Worm (Caenorhabditis elegans) whole organism, young adult: ENCODE results near the gene arl-5.

Experiments used
- B0035.1 ChIP-seq: sonication (generic microtip); optimal IDR thresholded peaks from 2 replicates; lab custom pipeline; 2016; ENCODE audit warnings: missing genetic modification characterization, mild to moderate bottlenecking, missing compliant biosample characterization, missing genotype, missing genetic modification reagents
- B0336.3 ChIP-seq: fragments of 200-800 bp; sonication (Bioruptor generic); IDR thresholded peaks from 2 replicates; pipeline ENCODE4 v1.3.6; 2022; ENCODE audit warnings: missing genetic modification characterization, missing compliant biosample characterization
- D2030.7 ChIP-seq: fragments of 200-800 bp; sonication (Bioruptor generic); IDR thresholded peaks from 2 replicates; pipeline ENCODE4 v1.3.6; 2022; ENCODE audit warnings: missing genetic modification reagents, missing genetic modification characterization, missing compliant biosample characterization
- F10E7.11 ChIP-seq: sonication (generic microtip); optimal IDR thresholded peaks from 2 replicates; lab custom pipeline; 2017; ENCODE audit warnings: mild to moderate bottlenecking, missing genetic modification characterization, moderate library complexity, missing compliant biosample characterization
- F39B2.1 ChIP-seq: fragments of 200-800 bp; sonication (Bioruptor generic); IDR thresholded peaks from 2 replicates; pipeline ENCODE4 v1.3.6; 2022; ENCODE audit warnings: missing genetic modification reagents, missing genetic modification characterization, missing compliant biosample characterization
- F52B5.7 ChIP-seq: sonication (generic microtip); optimal IDR thresholded peaks from 2 replicates; lab custom pipeline; 2016; ENCODE audit warnings: mild to moderate bottlenecking, missing genetic modification characterization, missing compliant biosample characterization
- F55B11.4 ChIP-seq: sonication (generic microtip); optimal IDR thresholded peaks from 2 replicates; lab custom pipeline; 2016; ENCODE audit warnings: missing compliant biosample characterization, missing genetic modification characterization, borderline replicate concordance; ENCODE audit not compliant: insufficient read depth
- F57C9.4 ChIP-seq: sonication (generic microtip); optimal IDR thresholded peaks from 2 replicates; lab custom pipeline; 2017; ENCODE audit warnings: mild to moderate bottlenecking, missing genetic modification characterization, missing compliant biosample characterization
- T07F8.4 ChIP-seq: sonication (generic microtip); optimal IDR thresholded peaks from 2 replicates; lab custom pipeline; 2016; ENCODE audit warnings: mild to moderate bottlenecking, missing genetic modification characterization, moderate library complexity, missing compliant biosample characterization
- T26A5.8 ChIP-seq: sonication (generic microtip); optimal IDR thresholded peaks from 2 replicates; lab custom pipeline; 2016; ENCODE audit warnings: missing genetic modification characterization, missing compliant biosample characterization
- Y53F4B.3 ChIP-seq: fragments of 200-800 bp; sonication (Bioruptor generic); IDR thresholded peaks from 2 replicates; pipeline ENCODE4 v1.3.6; 2022; ENCODE audit warnings: missing genetic modification reagents, missing genetic modification characterization, missing compliant biosample characterization
- ZK185.1 ChIP-seq: sonication (generic microtip); optimal IDR thresholded peaks from 2 replicates; lab custom pipeline; 2016; ENCODE audit warnings: mild to moderate bottlenecking, missing genetic modification characterization, missing compliant biosample characterization; ENCODE audit not compliant: poor library complexity, severe bottlenecking
- akir-1 ChIP-seq: fragments of 200-800 bp; sonication (Bioruptor generic); optimal IDR thresholded peaks from 2 replicates; lab custom pipeline; 2018; ENCODE audit warnings: mild to moderate bottlenecking, missing genetic modification characterization, moderate library complexity, missing compliant biosample characterization
- aptf-2 ChIP-seq: fragments of 200-800 bp; sonication (Bioruptor generic); conservative IDR thresholded peaks from 2 replicates; pipeline ENCODE4 v1.3.6; 2022; ENCODE audit warnings: missing genetic modification reagents, missing genetic modification characterization, missing compliant biosample characterization
- aptf-3 ChIP-seq: fragments of 200-800 bp; sonication (Bioruptor generic); IDR thresholded peaks from 2 replicates; pipeline ENCODE4 v1.3.6; 2022; ENCODE audit warnings: missing genetic modification characterization, missing compliant biosample characterization
- atf-7 ChIP-seq: sonication (generic microtip); optimal IDR thresholded peaks from 2 replicates; lab custom pipeline; 2017; ENCODE audit warnings: mild to moderate bottlenecking, missing genetic modification characterization, missing compliant biosample characterization
- attf-3 ChIP-seq: fragments of 200-800 bp; sonication (Bioruptor generic); conservative IDR thresholded peaks from 2 replicates; pipeline ENCODE4 v1.3.6; 2022; ENCODE audit warnings: missing genetic modification reagents, missing genetic modification characterization, missing compliant biosample characterization
- ceh-79 ChIP-seq: sonication (generic microtip); optimal IDR thresholded peaks from 2 replicates; lab custom pipeline; 2017; ENCODE audit warnings: mild to moderate bottlenecking, missing genetic modification characterization, missing compliant biosample characterization
- dox-1 ChIP-seq: fragments of 200-800 bp; sonication (Bioruptor generic); IDR thresholded peaks from 2 replicates; pipeline ENCODE4 v1.3.6; 2022; ENCODE audit warnings: missing genetic modification reagents, missing genetic modification characterization, missing compliant biosample characterization
- dpl-1 ChIP-seq: fragments of 150-350 bp; optimal IDR thresholded peaks from 2 replicates; lab custom pipeline; 2014; ENCODE audit warnings: missing biosample characterization, missing genetic modification reagents, missing genetic modification characterization
- efl-1 ChIP-seq: fragments of 150-350 bp; optimal IDR thresholded peaks from 2 replicates; lab custom pipeline; 2014; ENCODE audit warnings: missing biosample characterization, missing genetic modification reagents, missing genetic modification characterization
- egl-44 ChIP-seq: fragments of 200-800 bp; sonication (Bioruptor generic); IDR thresholded peaks from 2 replicates; pipeline ENCODE4 v1.3.6; 2022; ENCODE audit warnings: missing genetic modification reagents, missing genetic modification characterization, missing compliant biosample characterization
- ekl-4 ChIP-seq: fragments of 200-800 bp; sonication (Bioruptor generic); IDR thresholded peaks from 2 replicates; pipeline ENCODE4 v1.3.6; 2022; ENCODE audit warnings: missing genetic modification reagents, missing genetic modification characterization, missing compliant biosample characterization
- hlh-12 ChIP-seq: sonication (generic microtip); optimal IDR thresholded peaks from 2 replicates; lab custom pipeline; 2016; ENCODE audit warnings: missing genetic modification characterization, missing compliant biosample characterization
- hmg-20 ChIP-seq: fragments of 200-800 bp; sonication (Bioruptor generic); IDR thresholded peaks from 2 replicates; pipeline ENCODE4 v1.3.6; 2022; ENCODE audit warnings: missing genetic modification reagents, missing genetic modification characterization, missing compliant biosample characterization
- lin-35 ChIP-seq, 3 experiments: fragments of 150-350 bp in 2 of 3; sonication (generic microtip) in 1 of 3; optimal IDR thresholded peaks; 2 replicates each; lab custom pipeline; 2014 to 2018; ENCODE audit warnings: missing biosample characterization in 3 of 3, missing genetic modification characterization in 3 of 3, missing genetic modification reagents in 3 of 3
- madf-10 ChIP-seq: sonication (generic microtip); optimal IDR thresholded peaks from 2 replicates; lab custom pipeline; 2016; ENCODE audit warnings: mild to moderate bottlenecking, missing genetic modification characterization, missing compliant biosample characterization
- madf-3 ChIP-seq: fragments of 200-800 bp; sonication (Bioruptor generic); IDR thresholded peaks from 2 replicates; pipeline ENCODE4 v1.3.6; 2022; ENCODE audit warnings: missing genetic modification reagents, missing genetic modification characterization, missing compliant biosample characterization
- madf-8 ChIP-seq: fragments of 200-800 bp; sonication (Bioruptor generic); conservative IDR thresholded peaks from 2 replicates; pipeline ENCODE4 v1.3.6; 2022; ENCODE audit warnings: missing genetic modification reagents, missing genetic modification characterization, missing compliant biosample characterization
- mcd-1 ChIP-seq: fragments of 200-800 bp; sonication (Bioruptor generic); IDR thresholded peaks from 2 replicates; pipeline ENCODE4 v1.3.6; 2022; ENCODE audit warnings: missing genetic modification reagents, missing genetic modification characterization, missing compliant biosample characterization
- mes-4 ChIP-seq: sonication (generic microtip); optimal IDR thresholded peaks from 2 replicates; lab custom pipeline; 2016; ENCODE audit warnings: missing genotype, missing genetic modification characterization, missing compliant biosample characterization
- nfyb-1 ChIP-seq: fragments of 200-800 bp; sonication (Bioruptor generic); IDR thresholded peaks from 2 replicates; pipeline ENCODE4 v1.3.6; 2022; ENCODE audit warnings: missing genetic modification reagents, missing genetic modification characterization, missing compliant biosample characterization
- nhr-179 ChIP-seq: sonication (generic microtip); optimal IDR thresholded peaks from 2 replicates; lab custom pipeline; 2016; ENCODE audit warnings: mild to moderate bottlenecking, missing genetic modification characterization, missing compliant biosample characterization
- repo-1 ChIP-seq: sonication (generic microtip); optimal IDR thresholded peaks from 2 replicates; lab custom pipeline; 2017; ENCODE audit warnings: mild to moderate bottlenecking, missing genetic modification characterization, missing compliant biosample characterization
- sea-2 ChIP-seq: fragments of 200-800 bp; sonication (Bioruptor generic); IDR thresholded peaks from 2 replicates; pipeline ENCODE4 v1.3.6; 2022; ENCODE audit warnings: missing genetic modification characterization, missing compliant biosample characterization
- snpc-1.1 ChIP-seq: sonication (generic microtip); optimal IDR thresholded peaks from 2 replicates; lab custom pipeline; 2017; ENCODE audit warnings: missing genetic modification characterization, mild to moderate bottlenecking, missing compliant biosample characterization, antibody characterized with exemption, moderate library complexity, missing genotype, missing genetic modification reagents; ENCODE audit not compliant: insufficient read depth
- snpc-1.3 ChIP-seq: sonication (generic microtip); optimal IDR thresholded peaks from 2 replicates; lab custom pipeline; 2017; ENCODE audit warnings: missing genetic modification characterization, mild to moderate bottlenecking, missing compliant biosample characterization, antibody characterized with exemption, moderate library complexity, missing genotype, missing genetic modification reagents; ENCODE audit not compliant: insufficient read depth
- snpc-3.4 ChIP-seq: sonication (generic microtip); optimal IDR thresholded peaks from 2 replicates; lab custom pipeline; 2017; ENCODE audit warnings: missing genetic modification characterization, mild to moderate bottlenecking, missing compliant biosample characterization, antibody characterized with exemption, moderate library complexity, missing genotype, missing genetic modification reagents
- tbp1 ChIP-seq: fragments of 200-800 bp; sonication (Bioruptor generic); optimal IDR thresholded peaks from 2 replicates; lab custom pipeline; 2018; ENCODE audit warnings: mild to moderate bottlenecking, missing genetic modification characterization, missing compliant biosample characterization
- tbx-9 ChIP-seq: sonication (generic microtip); optimal IDR thresholded peaks from 2 replicates; lab custom pipeline; 2016; ENCODE audit warnings: borderline replicate concordance, missing genetic modification characterization, inconsistent platforms, missing compliant biosample characterization
- unc-130 ChIP-seq: sonication (generic microtip); optimal IDR thresholded peaks from 2 replicates; lab custom pipeline; 2016; ENCODE audit warnings: missing genetic modification reagents, missing genetic modification characterization, missing compliant biosample characterization
- xnd-1 ChIP-seq: sonication (generic microtip); optimal IDR thresholded peaks from 2 replicates; lab custom pipeline; 2016; ENCODE audit warnings: missing genotype, missing genetic modification reagents, missing genetic modification characterization, missing compliant biosample characterization
- zfh-2 ChIP-seq: fragments of 200-800 bp; sonication (Bioruptor generic); conservative IDR thresholded peaks from 2 replicates; pipeline ENCODE4 v1.3.6; 2022; ENCODE audit warnings: missing genetic modification reagents, missing genetic modification characterization, missing compliant biosample characterization
- zim-3 ChIP-seq: sonication (generic microtip); optimal IDR thresholded peaks from 2 replicates; lab custom pipeline; 2017; ENCODE audit warnings: mild to moderate bottlenecking, missing genetic modification characterization, moderate library complexity, missing compliant biosample characterization
- ztf-22 ChIP-seq: fragments of 200-800 bp; sonication (Bioruptor generic); optimal IDR thresholded peaks from 2 replicates; lab custom pipeline; 2018; ENCODE audit warnings: mild to moderate bottlenecking, missing genetic modification characterization, moderate library complexity, missing compliant biosample characterization
- ztf-25 ChIP-seq: fragments of 200-800 bp; sonication (Bioruptor generic); IDR thresholded peaks from 2 replicates; pipeline ENCODE4 v1.3.6; 2022; ENCODE audit warnings: missing genetic modification reagents, missing genetic modification characterization, missing compliant biosample characterization
- ztf-6 ChIP-seq: fragments of 200-800 bp; sonication (Bioruptor generic); IDR thresholded peaks from 2 replicates; pipeline ENCODE4 v1.3.6; 2022; ENCODE audit warnings: missing genetic modification reagents, missing genetic modification characterization, missing compliant biosample characterization

The arl-5 gene

ce11 chrIII:9793592-9794417, 29.2 kb upstream of the arl-5 start, which contains the start of the genes R10E11.9 and mcm-6 (continued):
- TF ChIP-seq ztf-6 (no peak), attf-3 (GFP tag; lab: Robert Waterston, UW) (no peak), egl-44 (GFP tag; lab: Robert Waterston, UW) (no peak), T26A5.8 (tag; lab: Kevin White, UChicago) (no peak), madf-8 (GFP tag; lab: Robert Waterston, UW) (peak; percentile 91), F55B11.4 (tag; lab: Kevin White, UChicago) (no peak), ceh-79 (no peak), tbp1 (no peak), snpc-1.3 (tag; lab: Kevin White, UChicago) (no peak), lin-35 (GFP tag; optimal IDR thresholded peaks at IDR 0.05; lab: Kevin White, UChicago) (no peak), F39B2.1 (GFP tag; lab: Robert Waterston, UW) (no peak), sea-2 (GFP tag; lab: Robert Waterston, UW) (no peak), F57C9.4 (tag; lab: Kevin White, UChicago) (no peak), hmg-20 (GFP tag; lab: Robert Waterston, UW) (no peak), snpc-3.4 (tag; lab: Kevin White, UChicago) (peak; percentile 66), D2030.7 (GFP tag; lab: Robert Waterston, UW) (peak; percentile 55), atf-7 (tag; lab: Kevin White, UChicago) (no peak), ztf-22 (GFP tag; lab: Kevin White, UChicago) (no peak), nhr-179 (tag; lab: Kevin White, UChicago) (no peak), madf-3 (no peak), hlh-12 (tag; lab: Kevin White, UChicago) (no peak), T07F8.4 (no peak), unc-130 (peak; percentile 37), tbx-9 (no peak), B0035.1 (tag; lab: Kevin White, UChicago) (no peak), zim-3 (no peak), mes-4 (tag; lab: Kevin White, UChicago) (no peak), ekl-4 (GFP tag; lab: Robert Waterston, UW) (no peak), nfyb-1 (GFP tag; lab: Robert Waterston, UW) (no peak), dox-1 (GFP tag; lab: Robert Waterston, UW) (peak; percentile 68), efl-1 (GFP tag; lab: Kevin White, UChicago) (peak; percentile 87), aptf-3 (GFP tag; lab: Robert Waterston, UW) (no peak), ztf-25 (no peak), dpl-1 (GFP tag; lab: Kevin White, UChicago) (peak; percentile 66), akir-1 (no peak), B0336.3 (GFP tag; lab: Robert Waterston, UW) (0 out of 2 replicates have a peak, but pooled peaks have one; percentile 15), xnd-1 (tag; lab: Kevin White, UChicago) (peak; percentile 81), aptf-2 (GFP tag; lab: Robert Waterston, UW) (no peak), ZK185.1 (tag; lab: Kevin White, UChicago) (no peak), repo-1 (tag; lab: Kevin White, UChicago) (no peak), zfh-2 (GFP tag; lab: Robert Waterston, UW) (no peak), F10E7.11 (tag; lab: Kevin White, UChicago) (no peak), mcd-1 (GFP tag; lab: Robert Waterston, UW) (peak; percentile 13; the same call in 1 of the 2 replicates), madf-10 (tag; lab: Kevin White, UChicago) (no peak), snpc-1.1 (tag; lab: Kevin White, UChicago) (no peak), Y53F4B.3 (GFP tag; lab: Robert Waterston, UW) (no peak), F52B5.7 (tag; lab: Kevin White, UChicago) (no peak)
